Fruit fly (Drosophila melanogaster): ENCODE measurements around the gene cm.

Gene cm

DNA sequence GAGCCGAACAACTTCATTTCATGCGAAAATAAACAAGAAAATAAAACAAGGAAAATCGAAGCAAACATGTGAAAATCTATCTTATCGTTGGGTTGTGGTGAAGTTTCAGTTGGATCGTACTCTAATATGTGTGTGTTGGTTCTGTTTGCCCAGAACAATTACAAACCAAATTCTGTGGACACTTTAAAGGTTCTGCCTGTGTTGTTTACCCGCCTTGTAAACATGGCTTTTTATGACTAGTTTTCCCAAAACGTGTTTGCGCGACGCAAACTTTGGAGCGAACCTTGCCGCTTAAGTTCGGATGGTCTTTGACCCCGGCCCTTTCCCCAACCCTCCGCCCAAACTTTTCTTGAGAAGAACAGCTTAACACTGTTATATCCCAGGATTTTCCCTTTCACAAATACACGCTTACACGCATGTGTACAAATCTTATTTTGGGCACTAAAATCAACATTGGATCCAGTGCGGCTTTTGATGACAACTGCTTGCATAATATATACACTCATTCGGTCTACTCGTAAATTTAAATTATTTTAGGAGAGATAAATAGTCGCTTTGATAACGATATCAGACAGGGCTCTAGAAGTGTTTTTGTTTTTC, 6.7 kb downstream of the cm start (continued):
- TF ChIP-seq CG1792 (GFP tag; optimal IDR thresholded peaks at IDR 0.05) (peak; percentile 77), tap (tag; optimal IDR thresholded peaks at IDR 0.05) (peak; percentile 69), oc (tag; optimal IDR thresholded peaks at IDR 0.05) (peak; percentile 72), corto (GFP tag; optimal IDR thresholded peaks at IDR 0.05) (no peak), twi (tag; optimal IDR thresholded peaks at IDR 0.05) (peak; percentile 79), vvl (GFP tag; IDR thresholded peaks at IDR 0.05) (peak; percentile 79), bbx (GFP tag; IDR thresholded peaks at IDR 0.05; ENCODE audit: partially characterized antibody) (no peak), Lpt (GFP tag; optimal IDR thresholded peaks at IDR 0.05) (no peak), Med (GFP tag) (peak; percentile 97), CG1647 (GFP tag; optimal IDR thresholded peaks at IDR 0.05) (peak; percentile 73), stwl (tag; optimal IDR thresholded peaks at IDR 0.05) (peak; percentile 53)

- TF ChIP-seq Rx (GFP tag; IDR thresholded peaks at IDR 0.05), result no peak
- no peak for TF ChIP-seq gcm2 (GFP tag; optimal IDR thresholded peaks at IDR 0.05)
- no peak for TF ChIP-seq maf-S (GFP tag; optimal IDR thresholded peaks at IDR 0.05)
- TF ChIP-seq z (GFP tag; IDR thresholded peaks at IDR 0.05), result peak; percentile 11; the same call in 1 of the 3 replicates
- peak; percentile 67; the same call in 1 of the 3 replicates for TF ChIP-seq Mrtf (GFP tag; IDR thresholded peaks at IDR 0.05)
- TF ChIP-seq CG32767 (GFP tag; IDR thresholded peaks at IDR 0.05), result peak; percentile 49; the same call in 1 of the 2 replicates
- peak; percentile 51 for TF ChIP-seq Xrp1 (GFP tag; IDR thresholded peaks at IDR 0.05)
- TF ChIP-seq CG1529 (GFP tag; optimal IDR thresholded peaks at IDR 0.05), result peak; percentile 34
- peak; percentile 58 for TF ChIP-seq az2 (GFP tag; optimal IDR thresholded peaks at IDR 0.05)
- peak; percentile 43; the same call in 1 of the 2 replicates for TF ChIP-seq CG17328 (GFP tag; IDR thresholded peaks at IDR 0.05)
- peak; percentile 56 for TF ChIP-seq dmrt99B (tag; optimal IDR thresholded peaks at IDR 0.05)
- no peak for TF ChIP-seq sens-2 (GFP tag; IDR thresholded peaks at IDR 0.05)
- peak; percentile 61; the same call in 1 of the 2 replicates for TF ChIP-seq CG14441 (GFP tag; IDR thresholded peaks at IDR 0.05)
- no peak for TF ChIP-seq wek (GFP tag; optimal IDR thresholded peaks at IDR 0.05)
- TF ChIP-seq zfh1 (GFP tag; IDR thresholded peaks at IDR 0.05), result 0 out of 3 replicates have a peak, but pooled peaks have one; percentile 42
- TF ChIP-seq Fer1 (GFP tag; optimal IDR thresholded peaks at IDR 0.05), result peak; percentile 60
- peak; percentile 32 for TF ChIP-seq Xbp1 (GFP tag; optimal IDR thresholded peaks at IDR 0.05)
- TF ChIP-seq CG9437 (GFP tag; optimal IDR thresholded peaks at IDR 0.05), result peak; percentile 36
- peak; percentile 30 for TF ChIP-seq CG10267 (tag; optimal IDR thresholded peaks at IDR 0.05)
- TF ChIP-seq Vsx1 (GFP tag; optimal IDR thresholded peaks at IDR 0.05), result peak; percentile 56
- peak; percentile 55 for TF ChIP-seq CoRest (tag; optimal IDR thresholded peaks at IDR 0.05)
- TF ChIP-seq vvl (GFP tag; IDR thresholded peaks at IDR 0.05), result peak; percentile 74
- peak; percentile 53 for TF ChIP-seq Sox102F (GFP tag; optimal IDR thresholded peaks at IDR 0.05)
- peak; percentile 38 for TF ChIP-seq chm (GFP tag; IDR thresholded peaks at IDR 0.05)
- TF ChIP-seq CG6689 (GFP tag; IDR thresholded peaks at IDR 0.05), result peak; percentile 56; the same call in 1 of the 2 replicates
- TF ChIP-seq CG13894 (tag; optimal IDR thresholded peaks at IDR 0.05), result peak; percentile 44
- TF ChIP-seq CG10462 (GFP tag; optimal IDR thresholded peaks at IDR 0.05), result no peak
- peak; percentile 26 to 61 for TF ChIP-seq Hr51 (GFP tag; optimal IDR thresholded peaks at IDR 0.05)
- TF ChIP-seq Spps (tag; optimal IDR thresholded peaks at IDR 0.05), result peak; percentile 39
- TF ChIP-seq rib (GFP tag; IDR thresholded peaks at IDR 0.05), result peak; percentile 41; the same call in 1 of the 2 replicates
- TF ChIP-seq CG12155 (GFP tag; optimal IDR thresholded peaks at IDR 0.05), result no peak
- TF ChIP-seq cad (GFP tag; optimal IDR thresholded peaks at IDR 0.05), result no peak
- no peak for TF ChIP-seq CG42726 (GFP tag; IDR thresholded peaks at IDR 0.05; ENCODE audit: partially characterized antibody)
- TF ChIP-seq CG14014 (GFP tag; IDR thresholded peaks at IDR 0.05), result peak; percentile 16; the same call in 1 of the 2 replicates
- no peak for TF ChIP-seq toy (GFP tag; IDR thresholded peaks at IDR 0.05)
- peak; percentile 18 for TF ChIP-seq CG12104 (GFP tag; optimal IDR thresholded peaks at IDR 0.05)
- TF ChIP-seq CG34376 (GFP tag; optimal IDR thresholded peaks at IDR 0.05), result no peak
- peak; percentile 53 for TF ChIP-seq CG9727 (GFP tag; optimal IDR thresholded peaks at IDR 0.05)
These were observed 9.7 kb downstream of the cm start for dm6 chrX:7001135-7001769.
